Worm (Caenorhabditis elegans) whole organism, early embryonic: Measurements from ENCODE around the gene M04D8.7.
A peak's percentile ranks its signal among the peaks of the same experiment; 100 is the strongest.

Experiments used
- B0310.2 ChIP-seq: sonication (generic microtip); optimal IDR thresholded peaks from 2 replicates; lab custom pipeline; 2016; ENCODE audit warnings: mild to moderate bottlenecking, missing genetic modification characterization, missing compliant biosample characterization
- F13C5.2 ChIP-seq: sonication (generic microtip); optimal IDR thresholded peaks from 2 replicates; lab custom pipeline; 2017; ENCODE audit warnings: mild to moderate bottlenecking, missing genetic modification characterization, inconsistent platforms, missing compliant biosample characterization
- aly-1 ChIP-seq: sonication (generic microtip); optimal IDR thresholded peaks from 2 replicates; lab custom pipeline; 2016; ENCODE audit warnings: missing genetic modification characterization, missing compliant biosample characterization
- ama-1 ChIP-seq: fragments of 150-350 bp; optimal IDR thresholded peaks from 2 replicates; lab custom pipeline; 2014
- ceh-13 ChIP-seq: fragments of 200-800 bp; sonication (Bioruptor generic); optimal IDR thresholded peaks from 2 replicates; lab custom pipeline; 2018; ENCODE audit warnings: mild to moderate bottlenecking, missing genetic modification characterization, missing compliant biosample characterization
- ceh-36 ChIP-seq: sonication (generic microtip); optimal IDR thresholded peaks from 2 replicates; lab custom pipeline; 2016; ENCODE audit warnings: missing genetic modification characterization, inconsistent platforms, missing compliant biosample characterization
- ets-7 ChIP-seq: sonication (generic microtip); optimal IDR thresholded peaks from 2 replicates; lab custom pipeline; 2016; ENCODE audit warnings: missing genotype, missing genetic modification characterization, missing compliant biosample characterization
- flt-1 ChIP-seq: fragments of 200-800 bp; sonication (Bioruptor generic); IDR thresholded peaks from 2 replicates; pipeline ENCODE4 v1.3.6; 2022; ENCODE audit warnings: missing genetic modification characterization, missing compliant biosample characterization
- hmbx-1 ChIP-seq: sonication (generic microtip); optimal IDR thresholded peaks from 2 replicates; lab custom pipeline; 2016; ENCODE audit warnings: mild to moderate bottlenecking, missing genetic modification characterization, missing compliant biosample characterization
- hmg-4 ChIP-seq: fragments of 200-800 bp; sonication (Bioruptor generic); optimal IDR thresholded peaks from 2 replicates; lab custom pipeline; 2018; ENCODE audit warnings: mild to moderate bottlenecking, missing genetic modification characterization, missing compliant biosample characterization
- hnd-1 ChIP-seq: sonication (generic microtip); optimal IDR thresholded peaks from 2 replicates; lab custom pipeline; 2016; ENCODE audit warnings: missing genetic modification characterization, missing compliant biosample characterization
- pes-1 ChIP-seq: fragments of 200-800 bp; sonication (Bioruptor generic); IDR thresholded peaks from 2 replicates; pipeline ENCODE4 v1.3.6; 2022; ENCODE audit warnings: missing genetic modification reagents, missing genetic modification characterization, missing compliant biosample characterization
- scrt-1 ChIP-seq: fragments of 200-800 bp; sonication (Bioruptor generic); IDR thresholded peaks from 2 replicates; pipeline ENCODE4 v1.3.6; 2022; ENCODE audit warnings: missing genetic modification characterization, missing compliant biosample characterization
- sea-1 ChIP-seq: fragments of 200-800 bp; sonication (Bioruptor generic); conservative IDR thresholded peaks from 2 replicates; pipeline ENCODE4 v1.3.6; 2022; ENCODE audit warnings: missing genetic modification characterization, missing compliant biosample characterization
- tbx-11 ChIP-seq: fragments of 200-800 bp; sonication (Bioruptor generic); IDR thresholded peaks from 2 replicates; pipeline ENCODE4 v1.3.6; 2022; ENCODE audit warnings: missing genetic modification characterization, missing compliant biosample characterization
- tbx-37 ChIP-seq: fragments of 200-800 bp; sonication (Bioruptor generic); conservative IDR thresholded peaks from 2 replicates; pipeline ENCODE4 v1.3.6; 2022; ENCODE audit warnings: missing genetic modification reagents, missing genetic modification characterization, missing compliant biosample characterization
- tra-4 ChIP-seq: sonication (generic microtip); optimal IDR thresholded peaks from 2 replicates; lab custom pipeline; 2017; ENCODE audit warnings: missing genetic modification characterization, missing compliant biosample characterization

Gene M04D8.7

DNA sequence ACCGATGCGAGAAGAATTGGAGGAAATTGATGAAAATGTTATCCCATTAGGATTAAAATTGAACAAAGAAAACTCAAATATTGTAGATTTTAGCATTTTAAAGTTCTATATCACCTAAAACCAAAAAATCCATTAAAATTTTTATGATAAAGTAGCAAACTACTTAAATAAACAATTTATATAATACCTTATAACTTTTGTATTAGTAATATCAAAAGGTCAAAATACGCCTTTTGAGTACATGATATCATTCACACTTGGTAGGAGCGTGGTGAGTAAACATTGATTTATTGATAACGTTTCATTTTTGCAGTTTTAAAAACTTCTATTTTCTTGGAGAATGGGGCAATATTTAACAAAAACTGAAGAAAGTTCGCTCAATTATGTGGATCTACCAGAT, 36.2 kb upstream of the M04D8.7 start, which contains the start of gene C05B5.5:
Gene C05B5.5 (plus strand): TSS at position 301 of the 400 bp plus-strand sequence.
- TF ChIP-seq hmg-4 (GFP tag; lab: Kevin White, UChicago) (no peak), hnd-1 (tag; lab: Kevin White, UChicago) (no peak), ceh-36 (tag; lab: Kevin White, UChicago) (no peak), hmbx-1 (tag; lab: Kevin White, UChicago) (no peak), tra-4 (tag; lab: Kevin White, UChicago) (no peak), pes-1 (no peak), F13C5.2 (tag; lab: Kevin White, UChicago) (no peak), tbx-37 (GFP tag; lab: Robert Waterston, UW) (no peak), B0310.2 (no peak), ceh-13 (GFP tag; lab: Kevin White, UChicago) (no peak), sea-1 (GFP tag; lab: Robert Waterston, UW) (no peak), tbx-11 (GFP tag; lab: Robert Waterston, UW) (no peak), aly-1 (tag; lab: Kevin White, UChicago) (no peak), ets-7 (tag; lab: Kevin White, UChicago) (no peak), ama-1 (lab: Kevin White, UChicago) (no peak), scrt-1 (GFP tag; lab: Robert Waterston, UW) (no peak), flt-1 (GFP tag; lab: Robert Waterston, UW) (no peak)

ce11 chrIII:10004213-10004612, 33.0 kb upstream of the M04D8.7 start, which contains the start of gene C05B5.11:
C05B5.11 (plus strand) TSS chrIII:10004513.
- TF ChIP-seq hmbx-1 (tag; lab: Kevin White, UChicago) (no peak), hnd-1 (tag; lab: Kevin White, UChicago) (no peak), ama-1 (lab: Kevin White, UChicago) (no peak), pes-1 (no peak), B0310.2 (no peak), scrt-1 (GFP tag; lab: Robert Waterston, UW) (no peak), ceh-13 (GFP tag; lab: Kevin White, UChicago) (no peak), hmg-4 (GFP tag; lab: Kevin White, UChicago) (no peak), ceh-36 (tag; lab: Kevin White, UChicago) (no peak), flt-1 (GFP tag; lab: Robert Waterston, UW) (no peak), F13C5.2 (tag; lab: Kevin White, UChicago) (no peak), aly-1 (tag; lab: Kevin White, UChicago) (no peak), sea-1 (GFP tag; lab: Robert Waterston, UW) (no peak)

ce11 chrIII:10006734-10007348, 30.4 kb upstream of the M04D8.7 start, which contains the start of gene C05B5.8:
C05B5.8 (minus strand) TSS chrIII:10006784.
- no peak for TF ChIP-seq hmg-4 (GFP tag; lab: Kevin White, UChicago)
- TF ChIP-seq ets-7 (tag; lab: Kevin White, UChicago), result no peak
- TF ChIP-seq flt-1 (GFP tag; lab: Robert Waterston, UW), result no peak
- TF ChIP-seq sea-1 (GFP tag; lab: Robert Waterston, UW), result no peak
- no peak for TF ChIP-seq tra-4 (tag; lab: Kevin White, UChicago)
- TF ChIP-seq tbx-37 (GFP tag; lab: Robert Waterston, UW), result no peak
- TF ChIP-seq aly-1 (tag; lab: Kevin White, UChicago), result no peak
- no peak for TF ChIP-seq hnd-1 (tag; lab: Kevin White, UChicago)
- no peak for TF ChIP-seq pes-1
- no peak for TF ChIP-seq B0310.2
- TF ChIP-seq hmbx-1 (tag; lab: Kevin White, UChicago), result no peak
- TF ChIP-seq tbx-11 (GFP tag; lab: Robert Waterston, UW), result no peak
- TF ChIP-seq ceh-13 (GFP tag; lab: Kevin White, UChicago), result no peak
- TF ChIP-seq scrt-1 (GFP tag; lab: Robert Waterston, UW), result no peak

- no peak for TF ChIP-seq hmg-4 (GFP tag; lab: Kevin White, UChicago)
- no peak for TF ChIP-seq ceh-13 (GFP tag; lab: Kevin White, UChicago)
- TF ChIP-seq F13C5.2 (tag; lab: Kevin White, UChicago), result no peak
- no peak for TF ChIP-seq aly-1 (tag; lab: Kevin White, UChicago)
- no peak for TF ChIP-seq tra-4 (tag; lab: Kevin White, UChicago)
These were observed 27.1 kb upstream of the M04D8.7 start, which contains the start of gene fbxa-155 for ce11 chrIII:10010117-10010516. fbxa-155 (minus strand) TSS chrIII:10010217.

- TF ChIP-seq sea-1 (GFP tag; lab: Robert Waterston, UW) (no peak), hmbx-1 (tag; lab: Kevin White, UChicago) (no peak), B0310.2 (no peak), F13C5.2 (tag; lab: Kevin White, UChicago) (no peak), tra-4 (tag; lab: Kevin White, UChicago) (no peak), aly-1 (tag; lab: Kevin White, UChicago) (no peak), pes-1 (no peak), hmg-4 (GFP tag; lab: Kevin White, UChicago) (no peak), tbx-37 (GFP tag; lab: Robert Waterston, UW) (no peak), hnd-1 (tag; lab: Kevin White, UChicago) (no peak)
These were observed 25.1 kb upstream of the M04D8.7 start, which contains the start of gene C05B5.16 for ce11 chrIII:10012136-10012535. C05B5.16 (plus strand) TSS chrIII:10012436.

DNA sequence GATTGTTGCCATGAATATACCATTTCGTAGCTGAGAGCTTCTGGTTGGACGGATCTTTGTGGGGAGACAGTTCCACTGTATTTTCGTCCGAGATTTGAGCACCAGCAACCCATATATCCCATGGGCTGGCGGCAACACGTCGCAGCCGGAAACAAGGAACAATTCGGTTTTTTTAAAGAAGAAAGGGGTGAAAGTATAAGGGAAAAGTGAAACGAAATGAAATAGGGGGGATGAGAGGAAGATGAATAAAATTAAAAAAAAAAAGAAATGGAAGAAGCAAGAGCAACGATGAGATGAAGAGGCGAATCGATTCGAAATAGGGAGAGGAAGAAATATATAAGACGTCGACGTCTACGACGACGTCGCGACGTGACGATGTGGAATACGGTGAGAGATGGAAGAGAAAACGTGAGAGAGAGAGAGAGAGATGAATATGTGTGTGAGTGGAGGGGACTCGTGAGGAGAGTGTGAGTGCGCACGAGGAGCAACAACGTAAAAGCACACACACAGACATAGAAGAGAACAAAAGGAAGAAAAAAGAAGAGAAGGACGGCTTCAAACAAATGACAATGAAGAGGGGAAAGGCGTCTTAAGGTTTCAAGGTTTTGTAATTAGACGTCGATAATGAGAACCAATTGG, 20.7 kb upstream of the M04D8.7 start, which contains the start of gene rgs-1:
Gene rgs-1 (minus strand): TSS at position 146 of the 639 bp plus-strand sequence.
- no peak for TF ChIP-seq flt-1 (GFP tag; lab: Robert Waterston, UW)
- peak; percentile 17 for TF ChIP-seq F13C5.2 (tag; lab: Kevin White, UChicago)
- no peak for TF ChIP-seq ama-1 (lab: Kevin White, UChicago)
